Fruit fly (Drosophila melanogaster) whole organism, embryonic: ENCODE measurements around the gene CG44303.

Experiments
- Abd-B ChIP-seq: fragments of 200-800 bp; sonication (Bioruptor generic); optimal IDR thresholded peaks from 2 replicates; lab custom pipeline; 2018; ENCODE audit warnings: missing biosample characterization, mild to moderate bottlenecking, missing genetic modification characterization, moderate library complexity
- Bgb ChIP-seq: fragments of 200-800 bp; sonication (Bioruptor generic); IDR thresholded peaks from 2 replicates; pipeline ENCODE4 v1.3.6; 2022; ENCODE audit warnings: missing biosample characterization, missing genetic modification characterization; ENCODE audit not compliant: partially characterized antibody
- BtbVII ChIP-seq: fragments of 200-800 bp; sonication (Bioruptor generic); optimal IDR thresholded peaks from 3 replicates; lab custom pipeline; 2017; ENCODE audit warnings: missing biosample characterization, mild to moderate bottlenecking, missing genetic modification characterization
- CG12104 ChIP-seq: fragments of 200-800 bp; sonication (Bioruptor generic); optimal IDR thresholded peaks from 3 replicates; lab custom pipeline; 2016; ENCODE audit warnings: missing biosample characterization, missing genetic modification characterization
- CG12219 ChIP-seq: fragments of 200-800 bp; sonication (Bioruptor generic); optimal IDR thresholded peaks from 3 replicates; lab custom pipeline; 2018; ENCODE audit warnings: missing biosample characterization, mild to moderate bottlenecking, missing genetic modification characterization
- CG12391 ChIP-seq: fragments of 200-800 bp; sonication (Bioruptor generic); optimal IDR thresholded peaks from 3 replicates; lab custom pipeline; 2018; ENCODE audit warnings: missing biosample characterization, mild to moderate bottlenecking, missing genetic modification characterization, moderate library complexity
- CG13624 ChIP-seq: fragments of 200-800 bp; sonication (Bioruptor generic); optimal IDR thresholded peaks from 2 replicates; lab custom pipeline; 2016; ENCODE audit warnings: missing biosample characterization, missing genetic modification characterization
- CG1832 ChIP-seq: fragments of 200-800 bp; sonication (Bioruptor generic); optimal IDR thresholded peaks from 2 replicates; lab custom pipeline; 2017; ENCODE audit warnings: missing biosample characterization, mild to moderate bottlenecking, missing genetic modification characterization, inconsistent platforms
- CG2129 ChIP-seq: fragments of 200-800 bp; sonication (Bioruptor generic); IDR thresholded peaks from 2 replicates; pipeline ENCODE4 v1.3.6; 2022; ENCODE audit warnings: missing biosample characterization, missing genetic modification characterization; ENCODE audit not compliant: partially characterized antibody
- CG2712 ChIP-seq: fragments of 200-800 bp; optimal IDR thresholded peaks from 3 replicates; lab custom pipeline; 2019; ENCODE audit warnings: missing biosample characterization, mild to moderate bottlenecking, missing genetic modification characterization, moderate library complexity
- CG30403 ChIP-seq: fragments of 200-800 bp; sonication (Bioruptor generic); optimal IDR thresholded peaks from 3 replicates; lab custom pipeline; 2016; ENCODE audit warnings: missing biosample characterization, missing genetic modification characterization
- CG31365 ChIP-seq: fragments of 200-800 bp; sonication (Bioruptor generic); optimal IDR thresholded peaks from 2 replicates; lab custom pipeline; 2018; ENCODE audit warnings: missing biosample characterization, mild to moderate bottlenecking, missing genetic modification characterization
- CG3847 ChIP-seq: fragments of 200-800 bp; sonication (Bioruptor generic); IDR thresholded peaks from 2 replicates; pipeline ENCODE4 v1.3.6; 2022; ENCODE audit warnings: missing biosample characterization, missing genetic modification characterization
- CG4404 ChIP-seq: fragments of 200-800 bp; sonication (Bioruptor generic); IDR thresholded peaks from 2 replicates; pipeline ENCODE4 v1.3.6; 2022; ENCODE audit warnings: missing biosample characterization, missing genetic modification characterization
- CG4820 ChIP-seq: fragments of 200-800 bp; sonication (Bioruptor generic); optimal IDR thresholded peaks from 3 replicates; lab custom pipeline; 2016; ENCODE audit warnings: missing biosample characterization, missing genetic modification characterization
- CG6272 ChIP-seq: fragments of 200-800 bp; sonication (Bioruptor generic); IDR thresholded peaks from 2 replicates; pipeline ENCODE4 v1.3.6; 2022; ENCODE audit warnings: missing biosample characterization, missing genetic modification characterization
- CG6654 ChIP-seq: fragments of 200-800 bp; sonication (Bioruptor generic); optimal IDR thresholded peaks from 2 replicates; lab custom pipeline; 2017; ENCODE audit warnings: missing biosample characterization, mild to moderate bottlenecking, missing genetic modification characterization
- CG6854 ChIP-seq: fragments of 200-800 bp; sonication (Bioruptor generic); optimal IDR thresholded peaks from 3 replicates; lab custom pipeline; 2017; ENCODE audit warnings: missing biosample characterization, mild to moderate bottlenecking, missing genetic modification characterization
- CG8388 ChIP-seq: fragments of 200-800 bp; sonication (Bioruptor generic); optimal IDR thresholded peaks from 2 replicates; lab custom pipeline; 2019; ENCODE audit warnings: missing biosample characterization, mild to moderate bottlenecking, missing genetic modification characterization, moderate library complexity
- CG9876 ChIP-seq: fragments of 200-800 bp; sonication (Bioruptor generic); optimal IDR thresholded peaks from 2 replicates; lab custom pipeline; 2016; ENCODE audit warnings: missing biosample characterization, missing genetic modification characterization
- Doc3 ChIP-seq: fragments of 200-800 bp; sonication (Bioruptor generic); IDR thresholded peaks from 3 replicates; pipeline ENCODE4 v1.3.6; 2022; ENCODE audit warnings: missing biosample characterization, missing genetic modification characterization; ENCODE audit not compliant: partially characterized antibody
- Dref ChIP-seq: fragments of 200-800 bp; sonication (Bioruptor generic); IDR thresholded peaks from 2 replicates; pipeline ENCODE4 v1.3.6; 2022; ENCODE audit warnings: missing biosample characterization, missing genetic modification characterization
- Elba2 ChIP-seq: fragments of 200-800 bp; sonication (Bioruptor generic); optimal IDR thresholded peaks from 3 replicates; lab custom pipeline; 2016; ENCODE audit warnings: missing biosample characterization, missing genetic modification characterization
- Gug ChIP-seq: fragments of 200-800 bp; sonication (Bioruptor generic); IDR thresholded peaks from 4 replicates; pipeline ENCODE4 v1.3.6; 2022; ENCODE audit warnings: missing biosample characterization, missing genetic modification characterization
- Hey ChIP-seq: fragments of 200-800 bp; sonication (Bioruptor generic); optimal IDR thresholded peaks from 3 replicates; lab custom pipeline; 2018; ENCODE audit warnings: missing biosample characterization, mild to moderate bottlenecking, missing genetic modification characterization
- Hr39 ChIP-seq: fragments of >200 bp; optimal IDR thresholded peaks from 2 replicates; lab custom pipeline; 2017
- Lpt ChIP-seq: fragments of >200 bp; optimal IDR thresholded peaks from 2 replicates; lab custom pipeline; 2018; ENCODE audit warnings: missing biosample characterization, missing genetic modification characterization
- MBD-R2 ChIP-seq: fragments of 200-800 bp; sonication (Bioruptor generic); IDR thresholded peaks from 2 replicates; pipeline ENCODE4 v1.3.6; 2022; ENCODE audit warnings: missing biosample characterization, missing genetic modification characterization
- Mrtf ChIP-seq: fragments of 200-800 bp; sonication (Bioruptor generic); IDR thresholded peaks from 3 replicates; pipeline ENCODE4 v1.3.6; 2022; ENCODE audit warnings: missing biosample characterization, missing genetic modification characterization
- Pdp1 ChIP-seq, 2 experiments: fragments of 200-800 bp; sonication (Bioruptor generic); optimal IDR thresholded peaks; 3 replicates each; lab custom pipeline; 2016; ENCODE audit warnings: missing biosample characterization in 2 of 2, missing genetic modification characterization in 2 of 2, mild to moderate bottlenecking in 1 of 2, moderate library complexity in 1 of 2
- Sry-β ChIP-seq: fragments of 200-800 bp; sonication (Bioruptor generic); optimal IDR thresholded peaks from 2 replicates; lab custom pipeline; 2018; ENCODE audit warnings: missing biosample characterization, mild to moderate bottlenecking, missing genetic modification characterization, moderate library complexity
- Trl ChIP-seq, 3 experiments: fragments of >200 bp in 2 of 3; fragments of 200-800 bp in 1 of 3; sonication (Bioruptor generic) in 1 of 3; optimal IDR thresholded peaks; 2 replicates in 1 of 3; 3 replicates in 2 of 3; lab custom pipeline; 2016 to 2017; ENCODE audit warnings: missing biosample characterization in 1 of 3, missing genetic modification characterization in 1 of 3
- ap ChIP-seq: fragments of 200-800 bp; sonication (Bioruptor generic); IDR thresholded peaks from 2 replicates; pipeline ENCODE4 v1.3.6; 2022; ENCODE audit warnings: missing biosample characterization, missing genetic modification characterization
- az2 ChIP-seq: fragments of 200-800 bp; sonication (Bioruptor generic); optimal IDR thresholded peaks from 3 replicates; lab custom pipeline; 2016; ENCODE audit warnings: missing biosample characterization, missing genetic modification characterization
- bigmax ChIP-seq: fragments of 200-800 bp; sonication (Bioruptor generic); optimal IDR thresholded peaks from 2 replicates; lab custom pipeline; 2018; ENCODE audit warnings: missing biosample characterization, mild to moderate bottlenecking, missing genetic modification characterization
- chinmo ChIP-seq: fragments of 200-800 bp; sonication (Bioruptor generic); IDR thresholded peaks from 4 replicates; pipeline ENCODE4 v1.3.6; 2022; ENCODE audit warnings: missing biosample characterization, missing genetic modification characterization; ENCODE audit not compliant: partially characterized antibody
- da ChIP-seq: fragments of 200-800 bp; sonication (Bioruptor generic); optimal IDR thresholded peaks from 2 replicates; lab custom pipeline; 2016; ENCODE audit warnings: missing biosample characterization, missing genetic modification characterization
- dpn ChIP-seq, 2 experiments: fragments of 200-800 bp; sonication (Bioruptor generic); optimal IDR thresholded peaks; 3 replicates each; lab custom pipeline; 2016; ENCODE audit warnings: missing biosample characterization in 2 of 2, missing genetic modification characterization in 2 of 2
- fru ChIP-seq: fragments of >200 bp; optimal IDR thresholded peaks from 2 replicates; lab custom pipeline; 2017
- gem ChIP-seq: fragments of 200-800 bp; sonication (Bioruptor generic); optimal IDR thresholded peaks from 2 replicates; lab custom pipeline; 2019; ENCODE audit warnings: missing biosample characterization, mild to moderate bottlenecking, missing genetic modification characterization, moderate library complexity
- gsb ChIP-seq: fragments of 200-800 bp; sonication (Bioruptor generic); IDR thresholded peaks from 2 replicates; pipeline ENCODE4 v1.3.6; 2022; ENCODE audit warnings: missing biosample characterization, missing genetic modification characterization
- hth ChIP-seq: fragments of >200 bp; optimal IDR thresholded peaks from 2 replicates; lab custom pipeline; 2017; ENCODE audit warnings: inconsistent platforms
- lilli ChIP-seq: fragments of 200-800 bp; sonication (Bioruptor generic); optimal IDR thresholded peaks from 3 replicates; lab custom pipeline; 2016; ENCODE audit warnings: missing biosample characterization, missing genetic modification characterization
- pb ChIP-seq: fragments of 200-800 bp; sonication (Bioruptor generic); optimal IDR thresholded peaks from 3 replicates; lab custom pipeline; 2016; ENCODE audit warnings: missing biosample characterization, missing genetic modification characterization
- pnt ChIP-seq: fragments of 200-800 bp; sonication (Bioruptor generic); optimal IDR thresholded peaks from 3 replicates; lab custom pipeline; 2016; ENCODE audit warnings: missing biosample characterization, missing genetic modification characterization
- prd ChIP-seq, 3 experiments: fragments of >200 bp in 2 of 3; fragments of 200-800 bp in 1 of 3; sonication (Bioruptor generic) in 1 of 3; optimal IDR thresholded peaks in 2 of 3; IDR thresholded peaks in 1 of 3; 2 replicates in 2 of 3; 3 replicates in 1 of 3; pipeline versions ENCODE4 v1.3.6 to Lab custom; 2017 to 2022; ENCODE audit warnings: missing biosample characterization in 1 of 3, missing genetic modification characterization in 1 of 3
- row ChIP-seq: fragments of 200-800 bp; sonication (Bioruptor generic); IDR thresholded peaks from 3 replicates; pipeline ENCODE4 v1.3.6; 2022; ENCODE audit warnings: missing biosample characterization, missing genetic modification characterization
- sim ChIP-seq: fragments of 200-800 bp; sonication (Bioruptor generic); IDR thresholded peaks from 2 replicates; pipeline ENCODE4 v1.3.6; 2022; ENCODE audit warnings: missing biosample characterization, missing genetic modification characterization
- sna ChIP-seq: fragments of 200-800 bp; sonication (Bioruptor generic); IDR thresholded peaks from 2 replicates; pipeline ENCODE4 v1.3.6; 2022; ENCODE audit warnings: missing biosample characterization, missing genetic modification characterization; ENCODE audit not compliant: partially characterized antibody
- tio ChIP-seq: fragments of 200-800 bp; sonication (Bioruptor generic); optimal IDR thresholded peaks from 2 replicates; lab custom pipeline; 2017; ENCODE audit warnings: missing biosample characterization, missing genetic modification characterization, inconsistent platforms
- ttk ChIP-seq: fragments of 200-800 bp; sonication (Bioruptor generic); IDR thresholded peaks from 2 replicates; pipeline ENCODE4 v2.1.2; 2022; ENCODE audit warnings: missing biosample characterization, missing genetic modification characterization

CG44303 gene

DNA sequence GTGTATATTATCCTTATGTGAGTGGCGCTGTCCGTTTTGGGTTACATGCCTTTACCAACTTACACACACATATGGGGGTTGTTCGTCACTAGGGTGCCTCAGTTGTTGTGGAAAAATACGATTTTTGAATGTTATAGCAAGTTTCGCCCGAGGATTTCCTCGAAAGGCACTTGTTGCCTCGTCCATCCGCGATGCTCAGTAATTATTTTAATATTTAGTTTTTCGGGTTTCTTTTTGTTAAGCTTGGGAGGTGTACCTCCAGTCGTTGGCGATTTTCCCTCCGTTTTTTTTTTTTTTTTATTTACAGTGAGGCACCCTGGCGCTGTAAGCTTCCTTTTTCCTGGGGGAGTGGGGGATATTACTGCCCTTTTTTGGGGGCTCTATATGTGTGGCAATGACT is 9.2 kb upstream of the CG44303 start (continued):
- TF ChIP-seq gsb (GFP tag; lab: Robert Waterston, UW) (no peak), CG6854 (GFP tag; lab: Kevin White, UChicago) (peak; percentile 74), CG12391 (tag; lab: Kevin White, UChicago) (peak; percentile 72), MBD-R2 (peak; percentile 39; the same call in 1 of the 2 replicates), CG31365 (tag; lab: Kevin White, UChicago) (no peak), CG4820 (GFP tag; lab: Kevin White, UChicago) (peak; percentile 13), dpn (GFP tag; optimal IDR thresholded peaks at IDR 0.05; lab: Kevin White, UChicago) (peak; percentile 54 to 61), pnt (peak; percentile 34), pb (GFP tag; lab: Kevin White, UChicago) (no peak), sim (GFP tag; lab: Robert Waterston, UW) (no peak), CG2129 (GFP tag; lab: Robert Waterston, UW) (no peak), tio (no peak), CG3847 (GFP tag; lab: Robert Waterston, UW) (peak; percentile 59; the same call in 1 of the 2 replicates), CG30403 (GFP tag; lab: Kevin White, UChicago) (peak; percentile 67), chinmo (no peak), Trl (optimal IDR thresholded peaks at IDR 0.05; lab: Kevin White, UChicago) (no peak), Trl (GFP tag; optimal IDR thresholded peaks at IDR 0.05; lab: Kevin White, UChicago) (peak; percentile 28), Elba2 (GFP tag; lab: Kevin White, UChicago) (no peak), Lpt (GFP tag; lab: Kevin White, UChicago) (no peak), fru (no peak), Hey (tag; lab: Kevin White, UChicago) (no peak), gem (tag; lab: Kevin White, UChicago) (peak; percentile 79), hth (lab: Kevin White, UChicago) (no peak), az2 (peak; percentile 55), CG12104 (peak; percentile 44), CG12219 (GFP tag; lab: Kevin White, UChicago) (peak; percentile 46), Hr39 (no peak), CG4404 (no peak), Bgb (GFP tag; lab: Robert Waterston, UW) (no peak), CG6272 (GFP tag; lab: Robert Waterston, UW) (peak; percentile 38; the same call in 1 of the 2 replicates), CG2712 (tag; lab: Kevin White, UChicago) (peak; percentile 70), Gug (GFP tag; lab: Robert Waterston, UW) (peak; percentile 24; the same call in 1 of the 4 replicates), ap (GFP tag; lab: Robert Waterston, UW) (peak; percentile 48), prd (optimal IDR thresholded peaks at IDR 0.05; lab: Kevin White, UChicago) (no peak), prd (GFP tag; IDR thresholded peaks at IDR 0.05; lab: Robert Waterston, UW) (peak; percentile 63), Pdp1 (GFP tag; optimal IDR thresholded peaks at IDR 0.05; lab: Kevin White, UChicago) (peak; percentile 36 to 56), CG9876 (GFP tag; lab: Kevin White, UChicago) (no peak), da (GFP tag; lab: Kevin White, UChicago) (no peak), ttk (GFP tag; lab: Robert Waterston, UW) (peak; percentile 47; the same call in 1 of the 2 replicates), sna (no peak), bigmax (GFP tag; lab: Kevin White, UChicago) (no peak), Mrtf (GFP tag; lab: Robert Waterston, UW) (0 out of 3 replicates have a peak, but pooled peaks have one; percentile 49), Dref (GFP tag; lab: Robert Waterston, UW) (no peak), CG6654 (GFP tag; lab: Kevin White, UChicago) (peak; percentile 25), CG8388 (peak; percentile 57), Abd-B (GFP tag; lab: Kevin White, UChicago) (no peak), CG1832 (GFP tag; lab: Kevin White, UChicago) (no peak), Doc3 (GFP tag; lab: Robert Waterston, UW) (no peak), BtbVII (peak; percentile 73), row (GFP tag; lab: Robert Waterston, UW) (peak; percentile 85), CG13624 (GFP tag; lab: Kevin White, UChicago) (peak; percentile 38), Sry-β (GFP tag; lab: Kevin White, UChicago) (no peak), lilli (GFP tag; lab: Kevin White, UChicago) (peak; percentile 78)
